Fruit fly (Drosophila melanogaster): Measurements from ENCODE around the gene AIF.

AIF gene

DNA sequence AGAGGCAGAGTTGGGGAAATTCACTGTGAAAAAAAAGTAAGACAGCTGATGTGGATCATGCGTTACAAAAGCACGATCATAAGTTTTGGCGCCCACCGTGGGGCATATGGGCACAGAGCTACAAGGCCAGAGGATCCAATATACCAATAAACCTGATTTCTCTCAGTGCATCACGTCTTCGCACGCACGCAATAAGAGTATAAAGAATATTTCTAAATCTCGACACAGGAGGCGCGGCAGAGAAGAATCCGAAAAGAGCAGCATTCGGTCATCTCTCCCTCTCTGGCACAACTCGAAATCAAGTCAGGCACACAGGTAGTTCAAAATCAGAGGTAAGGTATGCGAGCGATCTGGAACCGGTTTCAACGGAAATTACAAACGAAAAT is 12.0 kb downstream of the AIF start (continued):
- TF ChIP-seq Abd-B (GFP tag; optimal IDR thresholded peaks at IDR 0.05) (peak; percentile 82), Dip2 (GFP tag; IDR thresholded peaks at IDR 0.05) (peak; percentile 27; the same call in 1 of the 2 replicates), CG13287 (GFP tag; IDR thresholded peaks at IDR 0.05; ENCODE audit: partially characterized antibody) (no peak), CG1832 (GFP tag; optimal IDR thresholded peaks at IDR 0.05) (peak; percentile 44), esg (GFP tag; conservative IDR thresholded peaks at IDR 0.05) (peak; percentile 85), sna (GFP tag; IDR thresholded peaks at IDR 0.05; ENCODE audit: partially characterized antibody) (no peak), CG17328 (GFP tag; IDR thresholded peaks at IDR 0.05) (peak; percentile 96), danr (GFP tag; IDR thresholded peaks at IDR 0.05) (peak; percentile 84), CG6175 (GFP tag; IDR thresholded peaks at IDR 0.05) (peak; percentile 53), CG4360 (GFP tag; IDR thresholded peaks at IDR 0.05) (peak; percentile 83), Hr39 (optimal IDR thresholded peaks at IDR 0.05) (no peak), CG8281 (tag; optimal IDR thresholded peaks at IDR 0.05) (peak; percentile 67), CG43689 (GFP tag; IDR thresholded peaks at IDR 0.05) (peak; percentile 65), lmd (GFP tag; IDR thresholded peaks at IDR 0.05) (peak; percentile 92), oc (tag; optimal IDR thresholded peaks at IDR 0.05) (peak; percentile 85), Dll (GFP tag; IDR thresholded peaks at IDR 0.05; ENCODE audit: partially characterized antibody) (no peak), emc (GFP tag; optimal IDR thresholded peaks at IDR 0.05) (peak; percentile 75), CTCF (GFP tag; optimal IDR thresholded peaks at IDR 0.05) (peak; percentile 45), CHES-1-like (GFP tag; optimal IDR thresholded peaks at IDR 0.05) (peak; percentile 96), Chrac-16 (GFP tag; optimal IDR thresholded peaks at IDR 0.05) (peak; percentile 83), Elba2 (GFP tag; optimal IDR thresholded peaks at IDR 0.05) (peak; percentile 83), disco-r (GFP tag; optimal IDR thresholded peaks at IDR 0.05) (peak; percentile 67), Deaf1 (tag; optimal IDR thresholded peaks at IDR 0.05) (peak; percentile 7), CG34422 (GFP tag; IDR thresholded peaks at IDR 0.05) (peak; percentile 94), sima (GFP tag; optimal IDR thresholded peaks at IDR 0.05) (peak; percentile 68), p53 (GFP tag; optimal IDR thresholded peaks at IDR 0.05) (peak; percentile 49), CG17359 (tag; optimal IDR thresholded peaks at IDR 0.05) (peak; percentile 87), nmo (GFP tag; optimal IDR thresholded peaks at IDR 0.05) (peak; percentile 93), CG4328 (GFP tag; optimal IDR thresholded peaks at IDR 0.05) (peak; percentile 45), CG8388 (GFP tag; optimal IDR thresholded peaks at IDR 0.05) (peak; percentile 90), fd64A (GFP tag; optimal IDR thresholded peaks at IDR 0.05) (peak; percentile 70), Usf (GFP tag; optimal IDR thresholded peaks at IDR 0.05) (peak; percentile 90), HLHmδ (GFP tag; optimal IDR thresholded peaks at IDR 0.05) (peak; percentile 16), amos (GFP tag; IDR thresholded peaks at IDR 0.05; ENCODE audit: partially characterized antibody) (no peak), az2 (GFP tag; optimal IDR thresholded peaks at IDR 0.05) (peak; percentile 86), br (optimal IDR thresholded peaks at IDR 0.05) (no peak), CG34376 (GFP tag; optimal IDR thresholded peaks at IDR 0.05) (no peak), CG4730 (GFP tag; IDR thresholded peaks at IDR 0.05) (peak; percentile 86), CG13894 (tag; optimal IDR thresholded peaks at IDR 0.05) (no peak), h (optimal IDR thresholded peaks at IDR 0.05) (no peak), bcd (GFP tag; optimal IDR thresholded peaks at IDR 0.05) (peak; percentile 89), CG13624 (GFP tag; optimal IDR thresholded peaks at IDR 0.05) (peak; percentile 80), CG15514 (GFP tag; optimal IDR thresholded peaks at IDR 0.05) (peak; percentile 52), CG32767 (GFP tag; IDR thresholded peaks at IDR 0.05) (peak; percentile 82), Dip3 (GFP tag; optimal IDR thresholded peaks at IDR 0.05) (peak; percentile 71), CG18599 (GFP tag; optimal IDR thresholded peaks at IDR 0.05) (peak; percentile 84), dan (GFP tag; IDR thresholded peaks at IDR 0.05) (peak; percentile 96), CG2199 (GFP tag; IDR thresholded peaks at IDR 0.05) (peak; percentile 95), gro (GFP tag; optimal IDR thresholded peaks at IDR 0.05) (no peak), ewg (GFP tag; optimal IDR thresholded peaks at IDR 0.05) (peak; percentile 85), Jarid2 (GFP tag; optimal IDR thresholded peaks at IDR 0.05) (peak; percentile 50), CG10267 (tag; optimal IDR thresholded peaks at IDR 0.05) (peak; percentile 86), onecut (GFP tag; IDR thresholded peaks at IDR 0.05) (peak; percentile 87)
